Worm (Caenorhabditis elegans): ENCODE data around the gene F26F4.9.

Gene F26F4.9

ce11 chrIII:4952970-4953369, 40.6 kb upstream of the F26F4.9 start:
- TF ChIP-seq hlh-1 (tag; optimal IDR thresholded peaks at IDR 0.05): no peak
- no peak for TF ChIP-seq mls-2 (tag; optimal IDR thresholded peaks at IDR 0.05)
- no peak for TF ChIP-seq ham-2 (GFP tag; optimal IDR thresholded peaks at IDR 0.05)
- TF ChIP-seq mab-5 (tag; optimal IDR thresholded peaks at IDR 0.05): no peak
- no peak for TF ChIP-seq sem-2 (GFP tag; optimal IDR thresholded peaks at IDR 0.05)
- TF ChIP-seq ces-1 (GFP tag; optimal IDR thresholded peaks at IDR 0.05): no peak
- no peak for TF ChIP-seq cnd-1 (tag; optimal IDR thresholded peaks at IDR 0.05)
- no peak for TF ChIP-seq lin-13 (tag; optimal IDR thresholded peaks at IDR 0.05)
- TF ChIP-seq ztf-11 (tag; optimal IDR thresholded peaks at IDR 0.05): no peak
- no peak for TF ChIP-seq mep-1 (tag; optimal IDR thresholded peaks at IDR 0.05)

ce11 chrIII:4951824-4952223, 39.5 kb upstream of the F26F4.9 start, which contains the start of gene flh-2:
Gene flh-2 (plus strand): TSS chrIII:4952124.
- TF ChIP-seq flh-1 (GFP tag; optimal IDR thresholded peaks at IDR 0.05) (no peak), zip-8 (tag; optimal IDR thresholded peaks at IDR 0.05) (no peak), lsy-2 (tag; optimal IDR thresholded peaks at IDR 0.05) (no peak), ceh-83 (GFP tag; optimal IDR thresholded peaks at IDR 0.05) (no peak), elt-3 (tag; optimal IDR thresholded peaks at IDR 0.05) (no peak), mep-1 (tag; optimal IDR thresholded peaks at IDR 0.05) (no peak), drap-1 (GFP tag; optimal IDR thresholded peaks at IDR 0.05) (no peak), tbx-8 (GFP tag; optimal IDR thresholded peaks at IDR 0.05) (no peak), unc-120 (tag; optimal IDR thresholded peaks at IDR 0.05; ENCODE audit: poor library complexity, severe bottlenecking) (no peak), unc-39 (tag; optimal IDR thresholded peaks at IDR 0.05) (no peak), ceh-43 (GFP tag; optimal IDR thresholded peaks at IDR 0.05) (no peak), snpc-4 (tag; optimal IDR thresholded peaks at IDR 0.05) (no peak), cnd-1 (tag; optimal IDR thresholded peaks at IDR 0.05) (no peak), bed-3 (GFP tag; optimal IDR thresholded peaks at IDR 0.05) (no peak), lin-32 (GFP tag; optimal IDR thresholded peaks at IDR 0.05) (no peak), nhr-237 (tag; optimal IDR thresholded peaks at IDR 0.05) (no peak)

ce11 chrIII:4951210-4951609, 38.9 kb upstream of the F26F4.9 start:
- TF ChIP-seq unc-62 (GFP tag; optimal IDR thresholded peaks at IDR 0.05): no peak
- no peak for TF ChIP-seq flh-1 (GFP tag; optimal IDR thresholded peaks at IDR 0.05)
- TF ChIP-seq cnd-1 (tag; optimal IDR thresholded peaks at IDR 0.05): no peak
- TF ChIP-seq unc-120 (tag; optimal IDR thresholded peaks at IDR 0.05; ENCODE audit: poor library complexity, severe bottlenecking): no peak

ce11 chrIII:4950345-4950744, 38.0 kb upstream of the F26F4.9 start:
- no peak for TF ChIP-seq ceh-83 (GFP tag; optimal IDR thresholded peaks at IDR 0.05)
- TF ChIP-seq elt-1 (tag; optimal IDR thresholded peaks at IDR 0.05; ENCODE audit: borderline replicate concordance, insufficient read depth): no peak
- TF ChIP-seq nhr-12 (tag; optimal IDR thresholded peaks at IDR 0.05): no peak
- TF ChIP-seq mab-5 (tag; optimal IDR thresholded peaks at IDR 0.05): no peak
- no peak for TF ChIP-seq zip-8 (tag; optimal IDR thresholded peaks at IDR 0.05)
- TF ChIP-seq ztf-11 (tag; optimal IDR thresholded peaks at IDR 0.05): no peak
- TF ChIP-seq lsy-2 (tag; optimal IDR thresholded peaks at IDR 0.05): no peak
- TF ChIP-seq lin-13 (tag; optimal IDR thresholded peaks at IDR 0.05): no peak
- no peak for TF ChIP-seq pha-4 (tag; optimal IDR thresholded peaks at IDR 0.05)
- no peak for TF ChIP-seq M03D4.4 (tag; optimal IDR thresholded peaks at IDR 0.05)

- TF ChIP-seq drap-1 (GFP tag; optimal IDR thresholded peaks at IDR 0.05) (peak; percentile 7), blmp-1 (tag; optimal IDR thresholded peaks at IDR 0.05) (no peak), snpc-4 (tag; optimal IDR thresholded peaks at IDR 0.05) (no peak), nhr-28 (tag; optimal IDR thresholded peaks at IDR 0.05) (no peak), ceh-43 (GFP tag; optimal IDR thresholded peaks at IDR 0.05) (no peak), sptf-1 (tag; optimal IDR thresholded peaks at IDR 0.05) (peak; percentile 49), ham-2 (GFP tag; optimal IDR thresholded peaks at IDR 0.05) (peak; percentile 61), lsy-2 (tag; optimal IDR thresholded peaks at IDR 0.05) (no peak), lin-13 (tag; optimal IDR thresholded peaks at IDR 0.05) (no peak), bed-3 (GFP tag; optimal IDR thresholded peaks at IDR 0.05) (no peak), zip-8 (tag; optimal IDR thresholded peaks at IDR 0.05) (no peak), nhr-76 (tag; optimal IDR thresholded peaks at IDR 0.05) (no peak), cnd-1 (tag; optimal IDR thresholded peaks at IDR 0.05) (no peak), pha-4 (tag; optimal IDR thresholded peaks at IDR 0.05) (peak; percentile 46), ceh-39 (tag; optimal IDR thresholded peaks at IDR 0.05) (no peak), unc-120 (tag; optimal IDR thresholded peaks at IDR 0.05; ENCODE audit: poor library complexity, severe bottlenecking) (peak; percentile 50), elt-1 (tag; optimal IDR thresholded peaks at IDR 0.05; ENCODE audit: borderline replicate concordance, insufficient read depth) (no peak), M03D4.4 (tag; optimal IDR thresholded peaks at IDR 0.05) (peak; percentile 44), sem-2 (GFP tag; optimal IDR thresholded peaks at IDR 0.05) (no peak), nhr-2 (tag; optimal IDR thresholded peaks at IDR 0.05) (no peak), unc-62 (GFP tag; optimal IDR thresholded peaks at IDR 0.05) (no peak), elt-3 (tag; optimal IDR thresholded peaks at IDR 0.05) (no peak), mls-2 (tag; optimal IDR thresholded peaks at IDR 0.05) (peak; percentile 51), nhr-237 (tag; optimal IDR thresholded peaks at IDR 0.05) (no peak), mep-1 (tag; optimal IDR thresholded peaks at IDR 0.05) (peak; percentile 46), tbx-8 (GFP tag; optimal IDR thresholded peaks at IDR 0.05) (no peak), flh-1 (GFP tag; optimal IDR thresholded peaks at IDR 0.05) (peak; percentile 31), ztf-11 (tag; optimal IDR thresholded peaks at IDR 0.05) (no peak)
Observed at ce11 chrIII:4948631-4949030, 36.3 kb upstream of the F26F4.9 start.

Data from whole organism, mixed stage, embryonic.